Worm (Caenorhabditis elegans): ENCODE data around the gene srw-55.
"Not testable (repeated sequence)": the region's sequence is repeated elsewhere in the genome, so short reads cannot be mapped to it uniquely, and the experiment has no call there.

DNA sequence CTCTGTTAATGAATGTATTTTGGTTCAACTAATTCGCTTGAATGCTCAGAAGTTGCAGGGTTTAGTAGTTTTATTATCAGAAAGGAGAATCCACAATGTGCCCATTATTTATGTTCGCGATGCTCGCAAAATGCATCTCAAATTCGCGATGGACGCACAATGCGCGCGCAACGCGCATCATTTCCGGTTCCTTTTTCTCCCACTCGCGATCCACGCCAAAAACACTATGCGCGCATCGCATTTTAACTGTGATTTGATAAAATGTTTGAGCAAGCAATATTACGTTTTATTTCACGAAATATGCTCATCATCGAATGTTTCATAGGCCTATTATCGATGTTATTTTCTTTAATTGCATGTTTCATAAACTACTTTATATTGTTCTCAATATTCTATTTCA lies 10.3 kb downstream of the srw-55 start, which contains the start of gene srbc-77:
- not testable (repeated sequence) for TF ChIP-seq ceh-6 (GFP tag; optimal IDR thresholded peaks at IDR 0.05); F13H6.1 (tag; optimal IDR thresholded peaks at IDR 0.05); pha-4 (tag; optimal IDR thresholded peaks at IDR 0.05)
